Worm (Caenorhabditis elegans): Measurements from ENCODE around the gene Y54E2A.10.

Y54E2A.10 gene

ce11 chrII:14816086-14816485 lies 25.2 kb downstream of the Y54E2A.10 start:
- TF ChIP-seq nhr-76 (tag; optimal IDR thresholded peaks at IDR 0.05) (no peak), nhr-28 (tag; optimal IDR thresholded peaks at IDR 0.05) (no peak), egl-13 (tag; optimal IDR thresholded peaks at IDR 0.05) (no peak), efl-1 (optimal IDR thresholded peaks at IDR 0.05) (no peak), efl-1 (GFP tag; optimal IDR thresholded peaks at IDR 0.05 in 1 of 2) (peak in 1 of 2 experiments; percentile 85), alr-1 (tag; optimal IDR thresholded peaks at IDR 0.05; ENCODE audit: borderline replicate concordance) (no peak)

- TF ChIP-seq mep-1 (tag; optimal IDR thresholded peaks at IDR 0.05) (peak; percentile 19), sox-4 (tag; optimal IDR thresholded peaks at IDR 0.05) (no peak), lin-15B (tag; optimal IDR thresholded peaks at IDR 0.05) (no peak), nhr-20 (tag; optimal IDR thresholded peaks at IDR 0.05) (peak; percentile 91), sup-37 (GFP tag; optimal IDR thresholded peaks at IDR 0.05) (no peak), nhr-85 (tag) (peak; percentile 84)
Observed at ce11 chrII:14818376-14818775, 27.5 kb downstream of the Y54E2A.10 start, which contains the start of gene nhr-61. TSS of gene nhr-61 (minus strand) at chrII:14818543.

- TF ChIP-seq nhr-20 (tag; optimal IDR thresholded peaks at IDR 0.05) (no peak), nhr-76 (tag; optimal IDR thresholded peaks at IDR 0.05) (no peak), nhr-19 (GFP tag; conservative IDR thresholded peaks at IDR 0.05) (no peak), aha-1 (tag; optimal IDR thresholded peaks at IDR 0.05) (no peak), snu-23 (GFP tag; optimal IDR thresholded peaks at IDR 0.05) (no peak)
Observed at ce11 chrII:14819258-14819985, 28.6 kb downstream of the Y54E2A.10 start.

ce11 chrII:14820460-14820859 lies 29.6 kb downstream of the Y54E2A.10 start:
- TF ChIP-seq nhr-71 (tag; optimal IDR thresholded peaks at IDR 0.05) (peak; percentile 52), fkh-8 (tag; optimal IDR thresholded peaks at IDR 0.05) (peak; percentile 53), efl-1 (optimal IDR thresholded peaks at IDR 0.05) (no peak), efl-1 (GFP tag; optimal IDR thresholded peaks at IDR 0.05 in 1 of 2) (peak in 1 of 2 experiments; percentile 50), nhr-47 (tag; optimal IDR thresholded peaks at IDR 0.05) (peak; percentile 33), ztf-11 (tag; optimal IDR thresholded peaks at IDR 0.05) (no peak), nhr-237 (tag; optimal IDR thresholded peaks at IDR 0.05) (no peak), lin-14 (GFP tag; optimal IDR thresholded peaks at IDR 0.05) (peak; percentile 23), mep-1 (tag; optimal IDR thresholded peaks at IDR 0.05) (peak; percentile 18), pax-3 (tag; optimal IDR thresholded peaks at IDR 0.05) (no peak), lin-39 (tag; optimal IDR thresholded peaks at IDR 0.05) (no peak), mab-9 (GFP tag; IDR thresholded peaks at IDR 0.05) (no peak), nhr-11 (tag; optimal IDR thresholded peaks at IDR 0.05) (no peak), dpl-1 (GFP tag; optimal IDR thresholded peaks at IDR 0.05) (peak in 1 of 3 experiments; percentile 13), fos-1 (tag; optimal IDR thresholded peaks at IDR 0.05) (peak; percentile 5), isw-1 (GFP tag; IDR thresholded peaks at IDR 0.05) (no peak), dsc-1 (tag; optimal IDR thresholded peaks at IDR 0.05) (peak; percentile 63), ceh-82 (tag; optimal IDR thresholded peaks at IDR 0.05) (no peak), ceh-8 (GFP tag; optimal IDR thresholded peaks at IDR 0.05) (peak; percentile 23), C34B4.2 (tag; optimal IDR thresholded peaks at IDR 0.05) (no peak), nhr-76 (tag; optimal IDR thresholded peaks at IDR 0.05) (no peak)

- TF ChIP-seq efl-3 (GFP tag; optimal IDR thresholded peaks at IDR 0.05) (no peak), C34B4.2 (tag; optimal IDR thresholded peaks at IDR 0.05) (no peak), hlh-4 (tag; optimal IDR thresholded peaks at IDR 0.05) (no peak), elt-2 (tag; optimal IDR thresholded peaks at IDR 0.05) (peak; percentile 74), lin-15B (tag; optimal IDR thresholded peaks at IDR 0.05) (no peak), irx-1 (tag; optimal IDR thresholded peaks at IDR 0.05) (peak; percentile 57), Y116A8C.19 (tag; optimal IDR thresholded peaks at IDR 0.05; ENCODE audit: borderline replicate concordance) (no peak), tlp-1 (tag; optimal IDR thresholded peaks at IDR 0.05) (no peak), elt-3 (tag; optimal IDR thresholded peaks at IDR 0.05) (peak in 2 of 6 experiments; percentile 34 to 81), sox-4 (tag; optimal IDR thresholded peaks at IDR 0.05) (no peak), egl-27 (tag; optimal IDR thresholded peaks at IDR 0.05) (no peak), ceh-90 (tag; optimal IDR thresholded peaks at IDR 0.05) (no peak), hpl-2 (GFP tag; optimal IDR thresholded peaks at IDR 0.05) (no peak), lin-13 (GFP tag; optimal IDR thresholded peaks at IDR 0.05) (peak; percentile 61), egl-13 (tag; optimal IDR thresholded peaks at IDR 0.05) (no peak), nhr-77 (tag; optimal IDR thresholded peaks at IDR 0.05) (peak; percentile 96), ama-1 (optimal IDR thresholded peaks at IDR 0.05) (no peak)
Observed at ce11 chrII:14822419-14822818, 31.6 kb downstream of the Y54E2A.10 start.
